Fruit fly (Drosophila melanogaster): Measurements from ENCODE around the gene CG11563.

Gene CG11563

DNA sequence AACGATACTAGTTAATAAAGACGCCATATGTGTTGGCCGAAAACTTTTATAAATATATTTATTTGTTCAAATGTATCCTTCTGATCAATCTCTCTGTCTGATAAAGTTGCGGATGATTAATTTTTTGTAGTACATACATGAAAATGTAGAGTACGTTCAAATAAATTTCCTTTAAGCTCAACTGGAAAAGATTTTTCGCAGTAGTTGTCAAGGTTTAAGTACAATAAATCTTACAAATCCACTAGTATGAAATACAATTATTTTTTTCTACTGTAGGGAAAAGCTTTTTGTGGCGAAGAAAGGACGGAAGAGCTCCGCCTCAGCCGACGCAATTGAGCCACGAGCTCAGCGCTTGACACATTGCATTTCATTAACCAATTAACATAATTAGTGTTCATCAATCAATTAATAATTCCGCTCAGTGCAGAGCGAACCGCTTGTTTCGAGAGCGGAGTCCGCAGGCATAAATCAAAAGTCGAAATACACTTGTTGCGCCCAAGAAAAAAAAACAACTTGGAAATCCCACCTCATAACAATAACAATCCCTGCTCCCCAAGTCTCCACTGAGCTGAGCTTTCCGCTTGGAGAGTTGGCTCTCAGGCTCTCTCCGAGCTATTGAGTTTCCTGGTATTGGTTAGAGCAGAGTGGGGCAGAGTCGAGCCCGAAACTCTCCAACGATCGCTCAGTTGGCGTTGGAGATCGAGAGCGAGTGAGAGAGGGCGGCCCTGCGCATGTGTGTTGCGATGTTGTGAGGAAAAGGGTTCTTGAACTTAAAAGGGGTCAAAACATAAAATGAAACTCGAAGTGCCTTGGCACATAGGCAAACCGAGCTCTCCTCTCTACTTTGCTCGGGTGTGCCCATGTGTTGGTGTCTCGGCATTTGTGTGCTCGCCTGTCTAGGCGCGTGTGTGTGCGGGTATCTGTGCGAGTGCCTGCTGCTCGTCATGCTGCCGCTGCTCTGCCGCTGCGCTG lies 47.9 kb upstream of the CG11563 start (continued):
- TF ChIP-seq Hey (tag; optimal IDR thresholded peaks at IDR 0.05) (no peak), CG1647 (GFP tag; optimal IDR thresholded peaks at IDR 0.05) (no peak), eve (GFP tag; optimal IDR thresholded peaks at IDR 0.05) (no peak), CG8944 (GFP tag; optimal IDR thresholded peaks at IDR 0.05) (no peak), stwl (tag; optimal IDR thresholded peaks at IDR 0.05) (no peak), Kr (GFP tag; optimal IDR thresholded peaks at IDR 0.05) (peak; percentile 90), CG9609 (GFP tag; optimal IDR thresholded peaks at IDR 0.05) (no peak), CG4707 (GFP tag; optimal IDR thresholded peaks at IDR 0.05) (no peak), CG11456 (GFP tag; IDR thresholded peaks at IDR 0.05) (no peak), gem (tag; optimal IDR thresholded peaks at IDR 0.05) (peak; percentile 51), Sox100B (GFP tag; optimal IDR thresholded peaks at IDR 0.05) (peak; percentile 48), seq (GFP tag; IDR thresholded peaks at IDR 0.05) (no peak), Ada2b (GFP tag; IDR thresholded peaks at IDR 0.05) (no peak), kni (GFP tag; optimal IDR thresholded peaks at IDR 0.05) (peak; percentile 74), Hr3 (GFP tag; optimal IDR thresholded peaks at IDR 0.05) (no peak), Poxn (GFP tag; IDR thresholded peaks at IDR 0.05) (no peak), CG12659 (GFP tag; optimal IDR thresholded peaks at IDR 0.05) (peak; percentile 9), MBD-R2 (GFP tag; IDR thresholded peaks at IDR 0.05) (0 out of 2 replicates have a peak, but pooled peaks have one; percentile 12), CG2116 (GFP tag; optimal IDR thresholded peaks at IDR 0.05) (no peak), sd (tag; optimal IDR thresholded peaks at IDR 0.05) (no peak), onecut (GFP tag; IDR thresholded peaks at IDR 0.05) (no peak), danr (GFP tag; IDR thresholded peaks at IDR 0.05) (no peak), sna (GFP tag; IDR thresholded peaks at IDR 0.05; ENCODE audit: partially characterized antibody) (no peak), CG9932 (GFP tag; IDR thresholded peaks at IDR 0.05) (no peak), lilli (GFP tag; optimal IDR thresholded peaks at IDR 0.05) (no peak), Hsf (GFP tag; optimal IDR thresholded peaks at IDR 0.05) (no peak), CG30431 (GFP tag; optimal IDR thresholded peaks at IDR 0.05) (no peak), Atf6 (GFP tag; IDR thresholded peaks at IDR 0.05) (no peak), CG17328 (GFP tag; IDR thresholded peaks at IDR 0.05) (no peak), wek (GFP tag; optimal IDR thresholded peaks at IDR 0.05) (no peak), pum (GFP tag; optimal IDR thresholded peaks at IDR 0.05) (no peak), org-1 (GFP tag; optimal IDR thresholded peaks at IDR 0.05) (no peak), grn (GFP tag; optimal IDR thresholded peaks at IDR 0.05) (no peak), CG34224 (GFP tag; IDR thresholded peaks at IDR 0.05; ENCODE audit: partially characterized antibody) (no peak), twi (tag; optimal IDR thresholded peaks at IDR 0.05) (peak; percentile 51), Meics (GFP tag; optimal IDR thresholded peaks at IDR 0.05) (no peak), jumu (GFP tag; optimal IDR thresholded peaks at IDR 0.05) (no peak), CG10543 (GFP tag; optimal IDR thresholded peaks at IDR 0.05) (peak; percentile 2), gcm (GFP tag; optimal IDR thresholded peaks at IDR 0.05) (no peak), CG8765 (GFP tag; IDR thresholded peaks at IDR 0.05) (no peak), Pdp1 (GFP tag; optimal IDR thresholded peaks at IDR 0.05) (peak in 1 of 2 experiments; percentile 8), CG7372 (GFP tag; IDR thresholded peaks at IDR 0.05) (no peak), Bgb (GFP tag; IDR thresholded peaks at IDR 0.05; ENCODE audit: partially characterized antibody) (no peak), otp (GFP tag; IDR thresholded peaks at IDR 0.05) (no peak; the same call in 2 of the 3 replicates), HHEX (GFP tag; optimal IDR thresholded peaks at IDR 0.05) (peak; percentile 9), CG11560 (tag; IDR thresholded peaks at IDR 0.05) (no peak), CG31388 (GFP tag; optimal IDR thresholded peaks at IDR 0.05) (no peak), lbe (GFP tag; optimal IDR thresholded peaks at IDR 0.05) (no peak), Atf-2 (GFP tag; optimal IDR thresholded peaks at IDR 0.05) (no peak)
